Worm (Caenorhabditis elegans) whole organism, L3 larva: ENCODE measurements around the gene ZK470.4.

Experiments used
- ceh-82 ChIP-seq: fragments of 150-350 bp; optimal IDR thresholded peaks from 2 replicates; lab custom pipeline; 2014; ENCODE audit warnings: missing biosample characterization, missing genetic modification characterization
- snpc-4 ChIP-seq: fragments of 150-350 bp; optimal IDR thresholded peaks from 2 replicates; lab custom pipeline; 2014; ENCODE audit warnings: missing biosample characterization, missing genetic modification characterization
- unc-62 ChIP-seq: fragments of 150-350 bp; sonication (generic microtip); optimal IDR thresholded peaks from 4 replicates; lab custom pipeline; 2014; ENCODE audit warnings: missing biosample characterization, missing genetic modification reagents, missing genetic modification characterization
- ztf-4 ChIP-seq: fragments of 150-350 bp; optimal IDR thresholded peaks from 2 replicates; lab custom pipeline; 2014; ENCODE audit warnings: missing biosample characterization, missing genetic modification characterization

- TF ChIP-seq unc-62 (GFP tag; lab: Kevin White, UChicago): no peak
- no peak for TF ChIP-seq ztf-4 (tag; lab: Kevin White, UChicago)
- no peak for TF ChIP-seq ceh-82
- no peak for TF ChIP-seq snpc-4
These were observed 23.8 kb upstream of the ZK470.4 start, which contains the start of gene ZK470.1 for ce11 chrX:4163391-4163790.
